Worm (Caenorhabditis elegans) whole organism, L4/young adult: ENCODE data around the gene zzz-1.

ENCODE experiments used
- W03F9.2 ChIP-seq: fragments of 150-350 bp; optimal IDR thresholded peaks from 2 replicates; lab custom pipeline; 2014; ENCODE audit warnings: missing biosample characterization, missing genetic modification characterization
- dao-5 ChIP-seq: sonication (generic microtip); optimal IDR thresholded peaks from 2 replicates; lab custom pipeline; 2016; ENCODE audit warnings: missing genotype, missing genetic modification characterization, moderate library complexity, missing compliant biosample characterization
- him-1 ChIP-seq: sonication (generic microtip); optimal IDR thresholded peaks from 2 replicates; lab custom pipeline; 2016; ENCODE audit warnings: missing genotype, missing genetic modification reagents, missing genetic modification characterization, missing compliant biosample characterization

zzz-1 gene

DNA sequence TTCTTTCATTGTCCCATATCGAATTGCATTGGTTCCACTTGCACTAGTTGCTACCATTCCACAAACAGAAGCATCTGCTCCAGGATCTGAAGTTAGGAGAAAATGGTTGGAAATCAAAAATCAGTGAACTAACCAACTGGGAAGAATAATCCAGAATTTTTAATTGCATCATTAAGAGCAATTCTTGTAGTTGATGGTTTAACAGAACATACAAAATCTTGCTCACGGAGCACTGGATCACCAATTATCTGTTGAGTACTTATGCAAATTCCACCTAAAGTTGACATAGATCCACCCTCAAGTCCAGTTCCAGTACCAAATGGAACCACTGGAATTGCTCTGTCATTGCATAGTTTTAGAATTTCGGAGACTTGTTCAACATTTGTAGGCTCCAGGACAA is 19.2 kb downstream of the zzz-1 start:
- TF ChIP-seq W03F9.2 (tag; lab: Kevin White, UChicago) (no peak), him-1 (no peak), dao-5 (tag; lab: Kevin White, UChicago) (no peak)

DNA sequence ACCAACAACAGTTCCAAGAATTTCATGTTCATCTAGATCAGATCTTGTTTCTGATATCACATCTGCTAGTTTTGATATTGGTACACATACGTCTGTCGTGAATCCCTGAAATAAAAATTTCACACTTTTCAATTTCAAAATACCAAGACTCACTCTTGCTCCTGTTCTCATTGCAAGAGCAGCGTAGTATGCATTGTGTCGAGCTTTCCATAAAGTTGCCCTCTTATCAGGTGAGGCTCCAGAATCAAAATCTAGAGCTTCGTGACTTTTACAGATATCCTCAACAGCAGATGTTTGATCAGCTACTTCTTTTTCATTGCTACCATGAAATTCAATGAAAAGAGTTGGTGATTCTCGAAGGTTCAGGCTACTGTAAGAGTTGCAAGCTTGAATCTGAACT is 19.9 kb downstream of the zzz-1 start, which contains the start of gene F32D8.11:
F32D8.11 (minus strand) TSS at position 101 of the 400 bp plus-strand sequence.
- no peak for TF ChIP-seq dao-5 (tag; lab: Kevin White, UChicago)
- no peak for TF ChIP-seq W03F9.2 (tag; lab: Kevin White, UChicago)
- no peak for TF ChIP-seq him-1

DNA sequence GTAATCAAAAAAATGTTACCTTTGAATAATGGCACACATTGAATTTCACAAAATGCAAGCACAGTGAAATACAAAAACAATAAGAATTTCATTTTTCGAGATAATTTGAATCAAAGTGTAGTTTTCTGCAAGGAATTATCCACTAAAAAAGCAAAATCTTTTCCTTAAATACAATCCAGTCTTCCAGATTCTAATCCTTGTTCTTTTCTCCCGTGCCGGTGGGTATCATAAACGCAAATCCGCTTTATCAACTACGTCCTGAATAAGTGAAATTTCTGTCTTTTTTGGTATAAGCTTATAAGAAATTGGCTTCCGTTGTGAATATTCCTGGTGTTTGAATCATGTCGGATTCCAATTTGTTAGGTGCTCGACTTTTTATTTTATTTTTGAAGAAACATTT is 20.8 kb downstream of the zzz-1 start:
- TF ChIP-seq him-1 (no peak), W03F9.2 (tag; lab: Kevin White, UChicago) (no peak), dao-5 (tag; lab: Kevin White, UChicago) (no peak)

DNA sequence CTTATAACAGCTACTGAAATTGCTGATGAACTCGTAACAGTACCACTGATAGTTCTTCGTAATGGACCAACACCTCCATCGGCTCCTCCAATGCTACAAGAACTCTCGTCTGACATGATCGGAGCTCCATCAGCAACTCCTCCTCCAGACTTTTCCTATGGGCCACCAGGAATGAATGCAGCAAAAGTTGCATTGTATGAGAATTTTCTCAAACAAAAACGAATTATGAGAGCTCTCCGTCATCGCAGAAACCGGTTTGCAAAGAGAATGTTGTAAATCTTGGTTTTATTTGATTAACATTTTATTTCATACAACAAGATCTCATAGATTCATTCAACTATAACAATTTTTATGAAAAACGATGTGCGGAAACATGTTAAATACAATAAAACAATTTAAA is 21.4 kb downstream of the zzz-1 start:
- TF ChIP-seq W03F9.2 (tag; lab: Kevin White, UChicago), result no peak
- no peak for TF ChIP-seq dao-5 (tag; lab: Kevin White, UChicago)
- TF ChIP-seq him-1, result no peak

DNA sequence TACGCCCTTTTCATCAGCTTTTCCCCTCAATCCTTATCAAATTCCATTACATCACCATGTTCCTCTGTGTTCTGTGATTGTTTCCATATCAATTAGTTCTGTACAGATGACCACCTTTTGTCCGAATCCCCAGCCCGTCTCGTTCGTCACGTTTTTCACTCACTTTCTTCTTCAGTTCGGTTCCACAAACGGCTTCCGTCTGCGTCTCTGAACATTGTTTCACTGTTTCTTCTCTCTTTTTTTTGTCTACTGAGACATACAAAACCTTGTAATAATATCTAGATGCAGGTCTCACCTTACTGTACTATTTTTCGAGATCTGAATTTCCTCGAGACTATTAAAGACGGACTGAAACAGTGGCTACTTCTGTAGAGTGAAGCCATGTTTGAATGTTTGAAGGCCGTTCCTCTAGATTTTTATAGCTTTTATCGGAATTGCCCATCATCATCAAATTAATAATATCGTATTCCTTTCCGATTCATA is 22.5 kb downstream of the zzz-1 start, which contains the start of gene F32D8.3:
F32D8.3 (plus strand) TSS at position 433 of the 483 bp plus-strand sequence.
- TF ChIP-seq him-1, result no peak

DNA sequence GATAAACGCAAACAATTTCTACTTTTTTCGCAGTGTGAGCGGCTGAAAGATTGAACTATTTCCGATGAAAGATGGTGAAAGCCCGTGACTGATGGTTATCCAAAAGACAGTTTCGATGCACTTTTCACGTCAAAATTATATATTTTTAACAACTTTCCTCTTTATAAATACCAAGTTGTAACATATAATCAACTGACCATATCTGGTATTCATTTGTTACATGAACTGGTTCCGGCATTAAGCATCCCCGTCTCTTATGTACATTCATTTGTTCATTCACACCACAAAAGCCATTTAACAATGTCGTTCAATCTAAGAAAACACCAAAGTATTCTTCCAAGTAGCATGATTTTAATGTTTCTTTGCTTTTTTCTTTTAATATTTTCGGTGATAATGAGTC is 25.5 kb downstream of the zzz-1 start, which contains the start of gene F32D8.2:
F32D8.2 (plus strand) TSS at position 301 of the 400 bp plus-strand sequence.
- TF ChIP-seq dao-5 (tag; lab: Kevin White, UChicago) (no peak), W03F9.2 (tag; lab: Kevin White, UChicago) (no peak), him-1 (no peak)

DNA sequence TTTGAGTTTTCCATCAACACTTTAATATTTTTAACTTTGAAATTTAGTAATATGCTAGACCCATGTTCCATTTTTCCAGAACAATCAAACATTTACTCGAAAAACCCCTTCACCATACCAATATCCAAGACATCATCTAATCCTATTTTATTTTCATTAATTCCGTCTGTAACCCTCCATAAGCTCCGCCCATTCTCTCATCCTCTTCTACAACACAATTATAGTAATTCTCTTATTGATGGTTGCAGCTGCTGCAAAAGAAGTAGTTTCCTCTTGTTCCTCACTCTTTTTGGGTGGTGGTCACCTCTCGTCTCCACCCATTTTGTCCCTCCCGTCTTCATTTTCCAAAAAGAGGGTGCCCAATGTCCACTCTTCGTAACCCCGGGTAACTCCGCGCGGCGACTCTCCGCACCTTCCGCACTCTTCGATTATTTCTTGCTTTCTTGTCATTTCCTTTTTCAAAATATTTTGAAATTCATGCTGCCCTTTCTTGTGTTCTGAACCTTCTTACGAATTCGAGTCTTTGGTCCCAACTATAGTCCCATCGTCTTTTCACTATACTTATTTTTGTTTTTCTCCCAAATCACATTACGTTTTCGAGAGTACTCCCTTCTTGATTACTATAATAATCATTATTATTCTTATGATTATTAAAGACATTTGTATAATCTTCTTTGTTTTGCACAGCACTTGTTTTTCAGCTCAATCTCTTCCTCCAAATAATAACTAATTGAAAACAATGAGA is 28.7 kb downstream of the zzz-1 start, which contains the start of gene F32D8.1:
F32D8.1 (plus strand) TSS at position 695 of the 745 bp plus-strand sequence.
- no peak for TF ChIP-seq dao-5 (tag; lab: Kevin White, UChicago)
- no peak for TF ChIP-seq W03F9.2 (tag; lab: Kevin White, UChicago)
- TF ChIP-seq him-1, result no peak

DNA sequence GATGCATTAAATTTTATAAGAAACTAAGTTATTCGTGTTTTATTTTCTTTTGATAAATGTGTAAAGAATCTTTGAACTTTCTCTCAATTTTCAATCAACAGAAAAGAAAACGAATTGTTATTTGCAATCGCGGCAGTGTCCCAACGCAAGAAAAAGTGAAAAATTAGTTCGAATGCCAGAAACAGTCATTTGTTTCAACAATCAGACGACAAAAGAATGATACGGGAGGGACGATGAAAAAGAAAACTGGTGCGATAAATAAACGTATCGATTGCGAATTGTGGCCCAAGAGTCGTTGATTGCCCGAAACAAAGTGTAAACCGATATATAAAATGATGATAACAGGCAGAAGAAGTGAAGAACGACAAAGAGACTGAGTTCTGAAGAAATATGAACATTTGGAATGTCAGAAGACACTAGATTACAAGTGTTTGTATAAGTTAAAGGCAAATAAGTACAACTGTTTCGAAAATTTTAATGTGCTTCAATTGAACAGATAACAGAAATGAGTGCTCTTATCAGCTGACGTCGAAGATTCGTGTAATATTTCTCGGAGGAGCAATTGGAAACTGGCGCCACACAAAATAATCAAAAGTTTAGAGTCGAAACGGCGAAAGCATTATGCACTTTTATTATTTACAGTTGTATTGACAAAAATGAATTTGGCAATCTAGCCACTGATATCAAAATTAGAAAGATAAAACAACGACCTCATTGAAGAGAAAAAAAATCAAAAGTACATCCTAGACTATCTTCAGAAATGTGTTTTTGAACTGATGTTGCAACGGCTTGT is 31.0 kb downstream of the zzz-1 start:
- TF ChIP-seq W03F9.2 (tag; lab: Kevin White, UChicago), result no peak
- TF ChIP-seq him-1, result no peak
- TF ChIP-seq dao-5 (tag; lab: Kevin White, UChicago), result no peak

DNA sequence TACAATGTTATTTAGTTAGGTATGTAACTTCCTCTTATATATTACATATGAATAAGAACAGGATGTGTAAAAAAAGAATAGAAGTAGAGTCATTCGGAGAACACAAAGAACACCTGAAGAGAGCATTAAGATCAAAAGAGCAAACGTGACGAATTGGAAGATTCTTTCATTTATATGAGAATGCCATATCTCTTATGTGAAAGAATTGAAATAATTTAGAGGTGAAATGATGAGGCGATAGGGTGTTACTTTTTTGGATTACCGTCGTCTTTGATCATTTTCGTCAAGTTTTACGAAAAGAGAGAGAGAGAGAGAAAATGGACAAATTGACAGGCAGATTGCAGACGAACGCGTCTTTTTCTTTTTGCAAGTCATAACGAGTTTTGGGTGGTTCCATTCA is 32.5 kb downstream of the zzz-1 start:
- TF ChIP-seq dao-5 (tag; lab: Kevin White, UChicago), result no peak
- no peak for TF ChIP-seq him-1
- no peak for TF ChIP-seq W03F9.2 (tag; lab: Kevin White, UChicago)

DNA sequence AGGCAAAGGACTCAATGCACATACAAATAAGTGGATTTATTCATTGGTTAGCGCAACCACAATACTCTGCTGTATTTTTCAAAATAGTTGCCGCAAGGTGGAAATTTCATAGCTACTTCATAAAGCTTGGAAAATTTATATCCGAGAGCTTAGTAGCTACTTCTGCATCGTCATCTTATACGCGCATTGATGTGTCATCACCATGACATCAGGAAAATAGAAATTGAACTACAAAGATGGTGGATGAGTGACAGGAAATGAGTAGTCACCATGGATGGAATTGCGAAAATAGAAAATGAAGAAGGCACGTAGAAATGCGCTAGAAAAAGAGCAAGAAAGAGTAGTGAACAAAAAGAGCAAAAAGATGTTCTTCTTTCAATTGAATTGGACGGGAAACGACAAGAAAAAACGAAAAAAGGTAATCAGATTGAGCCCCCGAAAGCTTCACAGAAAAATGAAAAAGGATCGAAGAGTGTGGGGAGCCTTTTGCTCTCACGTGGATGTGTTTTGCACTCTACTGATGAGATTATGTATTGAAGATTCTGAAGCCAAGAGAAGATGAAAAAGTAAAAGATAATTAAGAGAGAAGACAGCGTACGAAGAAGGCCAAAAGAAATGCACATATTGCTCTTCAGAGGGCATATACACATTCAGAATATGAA is 33.9 kb downstream of the zzz-1 start:
- TF ChIP-seq W03F9.2 (tag; lab: Kevin White, UChicago), result no peak
- no peak for TF ChIP-seq dao-5 (tag; lab: Kevin White, UChicago)
- TF ChIP-seq him-1, result no peak

DNA sequence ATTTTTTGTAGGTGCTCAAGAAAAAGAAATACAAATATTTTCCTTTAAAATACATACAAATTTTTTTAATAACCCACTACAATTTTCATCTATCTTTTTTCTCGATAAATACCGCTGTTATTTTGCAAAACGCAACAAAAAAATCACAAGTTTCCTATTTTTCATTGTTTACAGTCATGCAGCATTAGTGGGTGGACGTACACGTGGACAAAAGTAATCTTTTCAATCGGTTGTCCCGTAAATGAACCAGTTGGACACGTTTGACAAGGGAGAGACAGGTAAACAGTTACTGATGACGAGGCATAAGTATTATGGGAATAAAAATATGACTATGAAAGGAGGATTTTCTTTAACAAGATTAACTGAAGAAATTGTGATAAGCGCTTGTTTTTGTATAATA is 35.8 kb downstream of the zzz-1 start:
- TF ChIP-seq W03F9.2 (tag; lab: Kevin White, UChicago), result no peak
- no peak for TF ChIP-seq him-1
- no peak for TF ChIP-seq dao-5 (tag; lab: Kevin White, UChicago)

DNA sequence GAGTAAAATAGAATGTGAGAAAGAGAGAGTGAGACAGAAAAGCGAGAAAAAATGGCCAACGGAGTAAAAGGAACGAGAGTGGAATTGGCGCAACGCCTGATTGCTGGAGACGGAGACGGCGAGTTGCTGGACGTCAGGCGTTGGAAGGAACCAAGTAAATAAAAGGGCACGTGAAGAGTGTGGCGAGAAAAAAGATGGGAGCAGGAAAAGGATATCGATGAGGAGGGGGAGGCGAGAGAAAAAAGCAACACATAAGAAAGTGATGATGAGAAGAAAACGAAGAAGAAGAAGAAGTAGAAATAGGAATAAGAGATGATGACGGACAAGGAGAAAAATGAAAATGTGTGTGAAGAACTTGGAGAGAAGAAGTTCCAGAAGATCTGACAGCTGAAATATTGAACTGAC is 37.5 kb downstream of the zzz-1 start:
- TF ChIP-seq W03F9.2 (tag; lab: Kevin White, UChicago), result peak; percentile 25
- peak; percentile 88 for TF ChIP-seq him-1
- TF ChIP-seq dao-5 (tag; lab: Kevin White, UChicago), result no peak

DNA sequence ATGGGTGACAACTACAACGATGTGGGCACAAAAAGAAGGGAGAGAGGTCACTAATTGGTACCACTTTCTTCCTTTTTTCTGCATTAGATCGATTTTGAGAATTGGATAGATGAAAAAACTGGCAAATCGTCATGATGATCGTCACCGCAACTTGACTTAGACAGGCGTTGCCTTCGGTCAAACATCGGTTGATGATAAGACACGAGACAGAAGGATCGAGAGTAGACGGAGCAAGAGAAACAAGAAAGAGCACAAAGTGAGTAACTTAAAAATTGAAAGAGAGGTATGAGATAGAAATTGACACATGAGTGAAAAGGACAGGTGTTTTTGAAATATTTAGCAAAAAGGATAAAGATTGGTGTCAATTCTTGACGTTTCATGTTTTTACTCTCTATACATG is 38.9 kb downstream of the zzz-1 start:
- TF ChIP-seq dao-5 (tag; lab: Kevin White, UChicago) (no peak), W03F9.2 (tag; lab: Kevin White, UChicago) (no peak), him-1 (no peak)
